Worm (Caenorhabditis elegans): Measurements from ENCODE around the gene T11F9.14.

DNA sequence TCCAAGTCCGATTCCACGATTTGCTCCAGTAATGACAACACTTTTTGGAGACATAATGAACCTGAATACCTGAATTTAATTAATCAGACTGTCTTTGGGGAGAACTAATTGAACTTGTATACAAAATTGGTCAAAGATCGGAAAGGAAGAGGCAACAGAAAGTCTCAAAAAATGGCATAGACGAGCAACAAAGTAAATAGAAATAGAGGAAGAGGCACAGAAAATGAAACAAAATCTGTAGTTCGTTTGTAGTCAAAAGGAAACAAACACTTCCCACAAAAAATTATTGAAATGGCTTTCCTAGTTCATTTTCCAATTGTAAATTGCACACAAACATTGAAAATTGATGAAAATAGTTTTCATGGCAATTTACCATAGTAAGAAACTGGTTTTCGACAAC lies 34.0 kb upstream of the T11F9.14 start, which contains the start of gene C55A6.6:
- TF ChIP-seq elt-1 (tag; optimal IDR thresholded peaks at IDR 0.05): no peak
- TF ChIP-seq R02D3.7 (tag; optimal IDR thresholded peaks at IDR 0.05): no peak
- TF ChIP-seq elt-3 (tag; optimal IDR thresholded peaks at IDR 0.05): no peak
- TF ChIP-seq ztf-4 (tag; optimal IDR thresholded peaks at IDR 0.05): no peak
- TF ChIP-seq snpc-4 (tag; optimal IDR thresholded peaks at IDR 0.05): no peak
- TF ChIP-seq nhr-6 (tag; optimal IDR thresholded peaks at IDR 0.05): no peak
- TF ChIP-seq unc-39 (tag; optimal IDR thresholded peaks at IDR 0.05): no peak
- TF ChIP-seq ama-1 (optimal IDR thresholded peaks at IDR 0.05): no peak
